Worm (Caenorhabditis elegans) whole organism, mixed stage, embryonic: ENCODE measurements around the gene F58G1.7.

Source experiments
- M03D4.4 ChIP-seq: sonication (generic microtip); optimal IDR thresholded peaks from 2 replicates; lab custom pipeline; 2017; ENCODE audit warnings: mild to moderate bottlenecking, missing genetic modification characterization, missing compliant biosample characterization
- bed-3 ChIP-seq: fragments of 200-800 bp; sonication (Bioruptor generic); optimal IDR thresholded peaks from 3 replicates; lab custom pipeline; 2018; ENCODE audit warnings: mild to moderate bottlenecking, missing genetic modification characterization, moderate library complexity, missing compliant biosample characterization
- blmp-1 ChIP-seq: fragments of 150-350 bp; optimal IDR thresholded peaks from 2 replicates; lab custom pipeline; 2014; ENCODE audit warnings: missing biosample characterization, missing genetic modification characterization
- ceh-39 ChIP-seq: fragments of 150-350 bp; optimal IDR thresholded peaks from 2 replicates; lab custom pipeline; 2014; ENCODE audit warnings: missing biosample characterization, missing genetic modification characterization
- ceh-43 ChIP-seq: fragments of 200-800 bp; sonication (Bioruptor generic); optimal IDR thresholded peaks from 2 replicates; lab custom pipeline; 2018; ENCODE audit warnings: mild to moderate bottlenecking, missing genetic modification characterization, moderate library complexity, missing compliant biosample characterization
- ceh-83 ChIP-seq: fragments of 200-800 bp; sonication (Bioruptor generic); optimal IDR thresholded peaks from 2 replicates; lab custom pipeline; 2018; ENCODE audit warnings: mild to moderate bottlenecking, missing genetic modification characterization, missing compliant biosample characterization
- ces-1 ChIP-seq: fragments of 150-350 bp; optimal IDR thresholded peaks from 2 replicates; lab custom pipeline; 2014; ENCODE audit warnings: missing biosample characterization, missing genetic modification reagents, missing genetic modification characterization
- cnd-1 ChIP-seq: fragments of 200-800 bp; sonication (Bioruptor generic); optimal IDR thresholded peaks from 2 replicates; lab custom pipeline; 2018; ENCODE audit warnings: mild to moderate bottlenecking, missing genetic modification characterization, missing compliant biosample characterization
- drap-1 ChIP-seq: fragments of 200-800 bp; sonication (Bioruptor generic); optimal IDR thresholded peaks from 3 replicates; lab custom pipeline; 2018; ENCODE audit warnings: mild to moderate bottlenecking, missing genetic modification characterization, missing compliant biosample characterization
- elt-1 ChIP-seq: sonication (generic microtip); optimal IDR thresholded peaks from 2 replicates; lab custom pipeline; 2017; ENCODE audit warnings: missing genetic modification characterization, mild to moderate bottlenecking, missing compliant biosample characterization, antibody characterized with exemption, moderate library complexity, borderline replicate concordance; ENCODE audit not compliant: insufficient read depth
- elt-3 ChIP-seq: fragments of 150-350 bp; optimal IDR thresholded peaks from 2 replicates; lab custom pipeline; 2014; ENCODE audit warnings: missing biosample characterization, missing genetic modification characterization
- flh-1 ChIP-seq: fragments of 200-800 bp; sonication (Bioruptor generic); optimal IDR thresholded peaks from 2 replicates; lab custom pipeline; 2018; ENCODE audit warnings: mild to moderate bottlenecking, missing genetic modification characterization, moderate library complexity, missing compliant biosample characterization
- ham-2 ChIP-seq: fragments of 200-800 bp; sonication (Bioruptor generic); optimal IDR thresholded peaks from 2 replicates; lab custom pipeline; 2018; ENCODE audit warnings: mild to moderate bottlenecking, missing genetic modification characterization, missing compliant biosample characterization
- hlh-1 ChIP-seq: fragments of 150-350 bp; optimal IDR thresholded peaks from 2 replicates; lab custom pipeline; 2014; ENCODE audit warnings: missing biosample characterization, missing genetic modification reagents, missing genetic modification characterization
- lin-13 ChIP-seq: fragments of 150-350 bp; optimal IDR thresholded peaks from 2 replicates; lab custom pipeline; 2014; ENCODE audit warnings: missing biosample characterization, missing genetic modification characterization
- lin-32 ChIP-seq: fragments of 200-800 bp; sonication (Bioruptor generic); optimal IDR thresholded peaks from 2 replicates; lab custom pipeline; 2018; ENCODE audit warnings: mild to moderate bottlenecking, missing genetic modification characterization, missing compliant biosample characterization
- mab-5 ChIP-seq: fragments of 150-350 bp; optimal IDR thresholded peaks from 2 replicates; lab custom pipeline; 2014; ENCODE audit warnings: missing biosample characterization, missing genetic modification characterization
- mep-1 ChIP-seq: fragments of 150-350 bp; optimal IDR thresholded peaks from 2 replicates; lab custom pipeline; 2017; ENCODE audit warnings: missing biosample characterization, missing genetic modification reagents, missing genetic modification characterization, inconsistent platforms
- mls-2 ChIP-seq: sonication (generic microtip); optimal IDR thresholded peaks from 2 replicates; lab custom pipeline; 2016; ENCODE audit warnings: mild to moderate bottlenecking, missing genetic modification characterization, moderate library complexity, missing compliant biosample characterization
- nhr-12 ChIP-seq: fragments of 150-350 bp; optimal IDR thresholded peaks from 2 replicates; lab custom pipeline; 2014; ENCODE audit warnings: missing biosample characterization, missing genetic modification characterization
- nhr-2 ChIP-seq: fragments of 150-350 bp; optimal IDR thresholded peaks from 2 replicates; lab custom pipeline; 2014; ENCODE audit warnings: missing biosample characterization, missing genetic modification characterization
- nhr-237 ChIP-seq: fragments of 150-350 bp; optimal IDR thresholded peaks from 2 replicates; lab custom pipeline; 2014; ENCODE audit warnings: missing biosample characterization, missing genetic modification characterization
- nhr-28 ChIP-seq: fragments of 150-350 bp; optimal IDR thresholded peaks from 2 replicates; lab custom pipeline; 2014; ENCODE audit warnings: missing biosample characterization, missing genetic modification characterization
- nhr-76 ChIP-seq: sonication (generic microtip); optimal IDR thresholded peaks from 2 replicates; lab custom pipeline; 2017; ENCODE audit warnings: missing biosample characterization, missing genetic modification characterization
- pha-4 ChIP-seq: fragments of 150-350 bp; optimal IDR thresholded peaks from 2 replicates; lab custom pipeline; 2018; ENCODE audit warnings: missing biosample characterization, missing genetic modification reagents, missing genetic modification characterization
- sem-2 ChIP-seq: fragments of 200-800 bp; sonication (Bioruptor generic); optimal IDR thresholded peaks from 2 replicates; lab custom pipeline; 2018; ENCODE audit warnings: mild to moderate bottlenecking, missing genetic modification characterization, missing compliant biosample characterization
- snpc-4 ChIP-seq: fragments of 150-350 bp; optimal IDR thresholded peaks from 2 replicates; lab custom pipeline; 2014; ENCODE audit warnings: missing biosample characterization, missing genetic modification characterization
- tbx-8 ChIP-seq: fragments of 200-800 bp; sonication (Bioruptor generic); optimal IDR thresholded peaks from 2 replicates; lab custom pipeline; 2018; ENCODE audit warnings: mild to moderate bottlenecking, missing genetic modification characterization, moderate library complexity, missing compliant biosample characterization
- unc-120 ChIP-seq: sonication (generic microtip); optimal IDR thresholded peaks from 2 replicates; lab custom pipeline; 2017; ENCODE audit warnings: missing genetic modification characterization, missing compliant biosample characterization; ENCODE audit not compliant: poor library complexity, severe bottlenecking
- unc-39 ChIP-seq: fragments of 150-350 bp; optimal IDR thresholded peaks from 2 replicates; lab custom pipeline; 2014; ENCODE audit warnings: missing biosample characterization, missing genetic modification characterization
- unc-62 ChIP-seq: fragments of 150-350 bp; optimal IDR thresholded peaks from 2 replicates; lab custom pipeline; 2014; ENCODE audit warnings: missing biosample characterization, missing genetic modification reagents, missing genetic modification characterization
- zip-8 ChIP-seq: fragments of 150-350 bp; optimal IDR thresholded peaks from 2 replicates; lab custom pipeline; 2014; ENCODE audit warnings: missing biosample characterization, missing genetic modification characterization

The F58G1.7 gene

ce11 chrII:12939161-12939560, 8.9 kb downstream of the F58G1.7 start:
- TF ChIP-seq ces-1 (GFP tag; lab: Kevin White, UChicago) (peak; percentile 61), elt-1 (no peak)

ce11 chrII:12935259-12935658, 12.8 kb downstream of the F58G1.7 start, which contains the start of gene lips-9:
Gene lips-9, minus strand, starts transcription at chrII:12935359.
- TF ChIP-seq sem-2 (GFP tag; lab: Kevin White, UChicago), result no peak
- no peak for TF ChIP-seq blmp-1 (tag; lab: Kevin White, UChicago)
- TF ChIP-seq elt-3 (tag; lab: Kevin White, UChicago), result no peak
- no peak for TF ChIP-seq pha-4 (tag; lab: Kevin White, UChicago)
- no peak for TF ChIP-seq mab-5 (tag; lab: Kevin White, UChicago)
- no peak for TF ChIP-seq flh-1
- TF ChIP-seq nhr-28 (tag; lab: Kevin White, UChicago), result no peak
- no peak for TF ChIP-seq bed-3 (GFP tag; lab: Kevin White, UChicago)
- TF ChIP-seq nhr-12 (tag; lab: Kevin White, UChicago), result no peak
- no peak for TF ChIP-seq ces-1 (GFP tag; lab: Kevin White, UChicago)
- no peak for TF ChIP-seq tbx-8
- no peak for TF ChIP-seq nhr-2
- TF ChIP-seq lin-32 (GFP tag; lab: Kevin White, UChicago), result no peak

ce11 chrII:12931456-12931923, 16.6 kb downstream of the F58G1.7 start, which contains the start of gene dct-18:
Gene dct-18, plus strand, starts transcription at chrII:12931873.
- TF ChIP-seq elt-1, result no peak
- no peak for TF ChIP-seq lin-13 (tag; lab: Kevin White, UChicago)
- TF ChIP-seq ces-1 (GFP tag; lab: Kevin White, UChicago), result no peak
- TF ChIP-seq bed-3 (GFP tag; lab: Kevin White, UChicago), result no peak
- TF ChIP-seq elt-3 (tag; lab: Kevin White, UChicago), result no peak
- TF ChIP-seq mls-2 (tag; lab: Kevin White, UChicago), result no peak
- TF ChIP-seq mep-1 (tag; lab: Kevin White, UChicago), result no peak
- no peak for TF ChIP-seq nhr-2
- TF ChIP-seq unc-39, result no peak
- TF ChIP-seq unc-62, result no peak
- no peak for TF ChIP-seq pha-4 (tag; lab: Kevin White, UChicago)
- no peak for TF ChIP-seq nhr-28 (tag; lab: Kevin White, UChicago)
- no peak for TF ChIP-seq flh-1
- no peak for TF ChIP-seq ceh-39 (tag; lab: Kevin White, UChicago)
- TF ChIP-seq snpc-4 (tag; lab: Kevin White, UChicago), result no peak
- no peak for TF ChIP-seq ceh-83 (GFP tag; lab: Kevin White, UChicago)
- no peak for TF ChIP-seq zip-8 (tag; lab: Kevin White, UChicago)
- TF ChIP-seq blmp-1 (tag; lab: Kevin White, UChicago), result no peak
- TF ChIP-seq, all 35 proteins: peak for 0

ce11 chrII:12930138-12930537, 17.9 kb downstream of the F58G1.7 start:
- TF ChIP-seq ham-2 (no peak), elt-1 (no peak), unc-120 (tag; lab: Kevin White, UChicago) (no peak), lin-32 (GFP tag; lab: Kevin White, UChicago) (no peak), lin-13 (tag; lab: Kevin White, UChicago) (no peak), zip-8 (tag; lab: Kevin White, UChicago) (no peak), ces-1 (GFP tag; lab: Kevin White, UChicago) (no peak), M03D4.4 (tag; lab: Kevin White, UChicago) (no peak), nhr-76 (tag; lab: Kevin White, UChicago) (no peak), ceh-39 (tag; lab: Kevin White, UChicago) (no peak), ceh-43 (GFP tag; lab: Kevin White, UChicago) (no peak), sem-2 (GFP tag; lab: Kevin White, UChicago) (no peak), nhr-237 (tag; lab: Kevin White, UChicago) (no peak), drap-1 (GFP tag; lab: Kevin White, UChicago) (no peak), hlh-1 (tag; lab: Kevin White, UChicago) (no peak), cnd-1 (no peak), nhr-2 (no peak), nhr-12 (tag; lab: Kevin White, UChicago) (no peak), elt-3 (tag; lab: Kevin White, UChicago) (no peak)
